Worm (Caenorhabditis elegans) whole organism, L4/young adult: ENCODE data around the gene F52B11.2.

Source experiments
- W03F9.2 ChIP-seq: fragments of 150-350 bp; optimal IDR thresholded peaks from 2 replicates; lab custom pipeline; 2014; ENCODE audit warnings: missing biosample characterization, missing genetic modification characterization
- dao-5 ChIP-seq: sonication (generic microtip); optimal IDR thresholded peaks from 2 replicates; lab custom pipeline; 2016; ENCODE audit warnings: missing genotype, missing genetic modification characterization, moderate library complexity, missing compliant biosample characterization
- him-1 ChIP-seq: sonication (generic microtip); optimal IDR thresholded peaks from 2 replicates; lab custom pipeline; 2016; ENCODE audit warnings: missing genotype, missing genetic modification reagents, missing genetic modification characterization, missing compliant biosample characterization

Gene F52B11.2

DNA sequence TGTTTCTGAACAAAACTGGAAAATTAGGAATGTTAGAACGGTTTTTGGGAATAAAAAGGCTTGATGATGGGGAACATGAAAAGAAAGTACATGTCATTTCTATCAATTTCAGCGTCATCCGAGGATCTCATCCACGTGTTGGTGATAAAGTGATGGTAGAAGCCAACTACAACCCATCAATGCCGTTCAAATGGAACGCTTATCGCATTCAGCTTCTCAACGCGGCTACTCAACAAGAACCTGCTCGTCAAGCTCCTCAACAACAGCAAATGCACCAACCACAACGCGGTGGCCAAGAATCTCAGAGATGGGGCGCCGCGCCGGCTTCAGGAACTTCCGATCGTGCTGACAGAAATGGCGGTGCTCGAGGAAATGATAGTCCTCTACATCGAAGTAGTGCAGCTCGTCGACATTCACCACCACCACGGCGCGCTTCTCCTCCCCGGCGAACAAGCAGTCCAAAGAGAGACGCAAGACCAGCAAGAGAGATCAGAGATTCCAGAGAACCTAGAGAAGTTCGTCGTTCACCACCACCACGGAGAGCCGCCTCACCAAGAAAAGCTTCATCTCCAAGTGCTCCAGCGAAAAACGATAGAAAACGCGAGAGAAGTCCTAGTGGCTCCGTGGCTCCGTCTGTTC, 11.2 kb upstream of the F52B11.2 start:
- TF ChIP-seq him-1 (tag; lab: Kevin White, UChicago), result no peak
- no peak for TF ChIP-seq W03F9.2
- no peak for TF ChIP-seq dao-5 (tag; lab: Kevin White, UChicago)

DNA sequence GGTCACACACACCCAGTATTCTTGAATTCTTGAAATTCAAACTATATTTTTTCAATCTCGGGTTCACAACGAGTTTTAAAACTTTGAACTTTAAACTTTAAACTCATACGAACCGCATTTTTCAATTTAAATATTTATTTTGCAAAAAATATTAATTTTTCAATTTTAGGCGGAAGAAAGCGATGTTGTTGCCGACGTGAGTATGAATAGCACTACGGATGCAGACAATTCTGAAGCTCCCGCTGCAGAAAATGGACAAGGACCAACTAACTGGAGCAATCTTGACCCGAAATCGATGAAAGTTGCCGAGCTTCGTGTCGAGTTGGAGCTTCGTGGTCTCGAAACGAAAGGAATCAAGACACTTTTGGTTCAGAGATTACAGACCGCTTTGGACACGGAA, 8.9 kb upstream of the F52B11.2 start:
- no peak for TF ChIP-seq W03F9.2
- TF ChIP-seq him-1 (tag; lab: Kevin White, UChicago), result no peak
- TF ChIP-seq dao-5 (tag; lab: Kevin White, UChicago), result no peak

ce11 chrIV:14077135-14077534, 6.2 kb upstream of the F52B11.2 start, which contains the start of gene cfp-1:
Gene cfp-1 (plus strand): TSS chrIV:14077435.
- no peak for TF ChIP-seq W03F9.2
- no peak for TF ChIP-seq dao-5 (tag; lab: Kevin White, UChicago)
- no peak for TF ChIP-seq him-1 (tag; lab: Kevin White, UChicago)

DNA sequence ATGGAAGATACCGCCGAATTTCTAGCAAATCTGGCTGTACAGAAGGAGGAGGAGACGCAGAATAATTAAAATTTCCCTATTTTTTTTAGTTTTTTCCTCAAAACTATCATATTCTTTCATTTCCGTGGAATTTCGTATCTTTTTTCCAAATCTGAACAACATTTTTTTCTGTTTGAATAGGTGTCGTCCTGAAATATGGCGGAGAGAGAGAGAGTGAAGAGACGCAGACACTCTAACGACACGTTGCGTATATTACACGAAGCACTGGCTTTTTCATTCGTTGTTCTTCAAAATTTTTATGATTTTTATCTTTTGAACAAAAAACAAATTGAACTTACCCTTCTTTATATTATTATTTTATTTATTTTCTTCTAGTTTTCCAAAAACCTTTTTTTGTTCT, 412 bp upstream of the F52B11.2 start:
- no peak for TF ChIP-seq W03F9.2
- no peak for TF ChIP-seq dao-5 (tag; lab: Kevin White, UChicago)
- TF ChIP-seq him-1 (tag; lab: Kevin White, UChicago), result no peak

- TF ChIP-seq him-1 (tag; lab: Kevin White, UChicago) (no peak), W03F9.2 (no peak), dao-5 (tag; lab: Kevin White, UChicago) (no peak)
These were observed 3.0 kb downstream of the F52B11.2 start for ce11 chrIV:14086395-14086794.

- TF ChIP-seq him-1 (tag; lab: Kevin White, UChicago), result no peak
- no peak for TF ChIP-seq dao-5 (tag; lab: Kevin White, UChicago)
- TF ChIP-seq W03F9.2, result no peak
These were observed 6.4 kb downstream of the F52B11.2 start for ce11 chrIV:14089749-14090148.

- TF ChIP-seq dao-5 (tag; lab: Kevin White, UChicago) (no peak), W03F9.2 (no peak), him-1 (tag; lab: Kevin White, UChicago) (no peak)
These were observed 7.9 kb downstream of the F52B11.2 start, which contains the start of gene noah-2 for ce11 chrIV:14091242-14091641. Gene noah-2 (plus strand): TSS chrIV:14091254.

- TF ChIP-seq W03F9.2 (no peak), him-1 (tag; lab: Kevin White, UChicago) (no peak), dao-5 (tag; lab: Kevin White, UChicago) (no peak)
These were observed 15.3 kb downstream of the F52B11.2 start for ce11 chrIV:14098540-14099098.

DNA sequence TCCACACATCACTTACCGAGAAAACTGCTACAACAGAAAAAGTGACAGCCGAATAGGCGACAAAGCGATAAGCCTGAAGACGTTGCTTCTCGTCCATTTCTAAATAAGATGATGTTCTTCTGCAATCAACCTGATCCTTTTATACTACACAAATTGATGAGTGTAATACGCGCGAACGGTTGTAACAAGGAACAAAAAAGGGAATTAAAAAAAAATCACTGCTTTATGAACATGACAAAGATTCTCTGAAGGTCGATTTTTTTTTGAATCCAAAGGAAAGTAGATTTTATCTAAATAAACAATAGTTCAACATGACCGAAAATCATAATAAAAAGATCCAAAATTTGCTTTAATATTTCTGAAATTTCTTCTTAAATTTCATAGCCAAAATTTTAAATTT, 15.9 kb downstream of the F52B11.2 start, which contains the start of gene col-133:
col-133 (minus strand) TSS at position 101 of the 400 bp plus-strand sequence.
- TF ChIP-seq dao-5 (tag; lab: Kevin White, UChicago), result no peak
- no peak for TF ChIP-seq W03F9.2
- TF ChIP-seq him-1 (tag; lab: Kevin White, UChicago), result no peak

- no peak for TF ChIP-seq him-1 (tag; lab: Kevin White, UChicago)
These were observed 19.7 kb downstream of the F52B11.2 start, which contains the start of gene F52B11.5 for ce11 chrIV:14103054-14103453. Gene F52B11.5 (minus strand): TSS chrIV:14103231.

ce11 chrIV:14104745-14105144, 21.4 kb downstream of the F52B11.2 start:
- TF ChIP-seq dao-5 (tag; lab: Kevin White, UChicago), result no peak
- no peak for TF ChIP-seq W03F9.2
- no peak for TF ChIP-seq him-1 (tag; lab: Kevin White, UChicago)

DNA sequence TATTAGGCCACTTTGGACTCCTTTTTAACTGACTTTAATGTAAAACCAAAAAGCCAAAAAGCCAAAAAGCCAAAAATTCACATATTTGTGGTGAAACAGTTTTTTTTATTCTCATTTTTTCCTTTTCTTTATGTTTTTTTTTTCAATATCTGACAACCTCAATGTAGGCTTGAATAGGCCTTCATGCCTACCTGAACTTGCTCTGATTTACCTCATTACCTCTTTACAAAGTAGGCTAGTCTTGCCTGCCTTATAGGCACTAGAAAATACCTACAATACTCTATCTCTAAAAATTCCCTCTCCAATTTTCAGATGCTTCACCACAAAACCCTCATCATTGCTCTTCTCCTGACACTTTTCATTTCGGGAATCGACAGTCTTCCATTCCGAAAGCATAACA, 22.9 kb downstream of the F52B11.2 start, which contains the start of gene ins-34:
ins-34 (plus strand) TSS at position 301 of the 400 bp plus-strand sequence.
- TF ChIP-seq W03F9.2 (no peak), dao-5 (tag; lab: Kevin White, UChicago) (no peak), him-1 (tag; lab: Kevin White, UChicago) (no peak)

ce11 chrIV:14107647-14108046, 24.3 kb downstream of the F52B11.2 start:
- no peak for TF ChIP-seq him-1 (tag; lab: Kevin White, UChicago)
- TF ChIP-seq dao-5 (tag; lab: Kevin White, UChicago), result no peak
- no peak for TF ChIP-seq W03F9.2

DNA sequence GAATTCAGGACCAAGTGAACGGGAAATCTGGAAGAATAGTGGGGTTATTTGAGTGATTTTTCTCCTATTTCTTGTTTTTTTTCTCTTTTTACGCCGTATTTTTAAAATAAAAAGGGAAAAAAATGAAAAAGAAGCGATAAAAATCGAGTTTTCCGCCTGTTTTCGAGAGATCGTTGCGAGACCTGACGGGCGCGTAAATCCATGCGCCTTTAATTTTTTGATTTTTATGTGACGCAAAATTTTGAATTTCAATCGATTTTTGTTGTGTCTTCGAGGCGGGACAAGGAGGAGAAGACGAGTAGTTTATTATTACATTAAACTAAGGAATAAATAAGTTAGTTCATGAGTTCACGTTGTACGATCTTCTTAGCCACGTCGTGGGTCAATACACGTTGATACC, 30.3 kb downstream of the F52B11.2 start:
- TF ChIP-seq W03F9.2 (no peak), dao-5 (tag; lab: Kevin White, UChicago) (no peak), him-1 (tag; lab: Kevin White, UChicago) (no peak)
